Worm (Caenorhabditis elegans) whole organism, young adult: ENCODE data around the gene F21D9.1.
A peak's percentile ranks its signal among the peaks of the same experiment; 100 is the strongest.

Experiments
- B0336.3 ChIP-seq: fragments of 200-800 bp; sonication (Bioruptor generic); IDR thresholded peaks from 2 replicates; pipeline ENCODE4 v1.3.6; 2022; ENCODE audit warnings: missing genetic modification characterization, missing compliant biosample characterization
- D2030.7 ChIP-seq: fragments of 200-800 bp; sonication (Bioruptor generic); IDR thresholded peaks from 2 replicates; pipeline ENCODE4 v1.3.6; 2022; ENCODE audit warnings: missing genetic modification reagents, missing genetic modification characterization, missing compliant biosample characterization
- F22D6.2 ChIP-seq: sonication (generic microtip); optimal IDR thresholded peaks from 2 replicates; lab custom pipeline; 2016; ENCODE audit warnings: mild to moderate bottlenecking, missing genetic modification characterization, missing compliant biosample characterization
- F23B12.7 ChIP-seq: sonication (generic microtip); optimal IDR thresholded peaks from 2 replicates; lab custom pipeline; 2017; ENCODE audit warnings: missing genetic modification characterization, mild to moderate bottlenecking, missing compliant biosample characterization, antibody characterized with exemption, moderate library complexity; ENCODE audit not compliant: insufficient read depth
- F33H1.4 ChIP-seq: fragments of 200-800 bp; sonication (Bioruptor generic); IDR thresholded peaks from 2 replicates; pipeline ENCODE4 v1.3.6; 2022; ENCODE audit warnings: missing genetic modification reagents, missing genetic modification characterization, missing compliant biosample characterization
- T26A5.8 ChIP-seq: sonication (generic microtip); optimal IDR thresholded peaks from 2 replicates; lab custom pipeline; 2016; ENCODE audit warnings: missing genetic modification characterization, missing compliant biosample characterization
- Y53G8AR.9 ChIP-seq: fragments of 200-800 bp; sonication (Bioruptor generic); conservative IDR thresholded peaks from 2 replicates; pipeline ENCODE4 v1.3.6; 2022; ENCODE audit warnings: missing genetic modification reagents, missing genetic modification characterization, missing compliant biosample characterization
- Y56A3A.18 ChIP-seq: fragments of 200-800 bp; sonication (Bioruptor generic); IDR thresholded peaks from 2 replicates; pipeline ENCODE4 v1.3.6; 2022; ENCODE audit warnings: missing genetic modification reagents, missing genetic modification characterization, missing compliant biosample characterization
- aptf-3 ChIP-seq: fragments of 200-800 bp; sonication (Bioruptor generic); IDR thresholded peaks from 2 replicates; pipeline ENCODE4 v1.3.6; 2022; ENCODE audit warnings: missing genetic modification characterization, missing compliant biosample characterization
- attf-3 ChIP-seq: fragments of 200-800 bp; sonication (Bioruptor generic); conservative IDR thresholded peaks from 2 replicates; pipeline ENCODE4 v1.3.6; 2022; ENCODE audit warnings: missing genetic modification reagents, missing genetic modification characterization, missing compliant biosample characterization
- bed-1 ChIP-seq: fragments of 200-800 bp; sonication (Bioruptor generic); IDR thresholded peaks from 2 replicates; pipeline ENCODE4 v1.3.6; 2022; ENCODE audit warnings: missing genetic modification reagents, missing genetic modification characterization, missing compliant biosample characterization
- bed-2 ChIP-seq: fragments of 200-800 bp; sonication (Bioruptor generic); IDR thresholded peaks from 2 replicates; pipeline ENCODE4 v1.3.6; 2022; ENCODE audit warnings: missing genetic modification reagents, missing genetic modification characterization, missing compliant biosample characterization
- cebp-2 ChIP-seq: fragments of 200-800 bp; sonication (Bioruptor generic); IDR thresholded peaks from 2 replicates; pipeline ENCODE4 v1.3.6; 2022; ENCODE audit warnings: missing genetic modification characterization, missing compliant biosample characterization
- ceh-27 ChIP-seq: fragments of 200-800 bp; sonication (Bioruptor generic); optimal IDR thresholded peaks from 2 replicates; lab custom pipeline; 2018; ENCODE audit warnings: mild to moderate bottlenecking, missing genetic modification characterization, moderate library complexity, missing compliant biosample characterization
- dpff-1 ChIP-seq: sonication (generic microtip); optimal IDR thresholded peaks from 2 replicates; lab custom pipeline; 2017; ENCODE audit warnings: mild to moderate bottlenecking, missing genetic modification characterization, missing compliant biosample characterization
- egl-44 ChIP-seq: fragments of 200-800 bp; sonication (Bioruptor generic); IDR thresholded peaks from 2 replicates; pipeline ENCODE4 v1.3.6; 2022; ENCODE audit warnings: missing genetic modification reagents, missing genetic modification characterization, missing compliant biosample characterization
- ets-4 ChIP-seq: fragments of 200-800 bp; sonication (Bioruptor generic); optimal IDR thresholded peaks from 2 replicates; lab custom pipeline; 2018; ENCODE audit warnings: mild to moderate bottlenecking, missing genetic modification characterization, missing compliant biosample characterization
- hrde-1 ChIP-seq: sonication (generic microtip); optimal IDR thresholded peaks from 2 replicates; lab custom pipeline; 2016; ENCODE audit warnings: missing genetic modification characterization, mild to moderate bottlenecking, missing compliant biosample characterization, moderate library complexity, missing genotype, missing genetic modification reagents, borderline replicate concordance
- hsf-1 ChIP-seq: fragments of 200-800 bp; sonication (Bioruptor generic); IDR thresholded peaks from 2 replicates; pipeline ENCODE4 v1.3.6; 2022; ENCODE audit warnings: missing genetic modification reagents, missing genetic modification characterization, missing compliant biosample characterization
- let-526 ChIP-seq: fragments of 200-800 bp; sonication (Bioruptor generic); IDR thresholded peaks from 2 replicates; pipeline ENCODE4 v1.3.6; 2022; ENCODE audit warnings: missing genetic modification reagents, missing genetic modification characterization, missing compliant biosample characterization
- lin-26 ChIP-seq: fragments of 200-800 bp; sonication (Bioruptor generic); IDR thresholded peaks from 2 replicates; pipeline ENCODE4 v1.3.6; 2022; ENCODE audit warnings: missing genetic modification reagents, missing genetic modification characterization, missing compliant biosample characterization
- lsl-1 ChIP-seq: fragments of 200-800 bp; sonication (Bioruptor generic); optimal IDR thresholded peaks from 2 replicates; lab custom pipeline; 2018; ENCODE audit warnings: mild to moderate bottlenecking, missing genetic modification characterization, moderate library complexity, missing compliant biosample characterization
- madf-6 ChIP-seq: fragments of 200-800 bp; sonication (Bioruptor generic); IDR thresholded peaks from 2 replicates; pipeline ENCODE4 v1.3.6; 2022; ENCODE audit warnings: missing genetic modification reagents, missing genetic modification characterization, missing compliant biosample characterization
- rpc-1 ChIP-seq, 2 experiments: fragments of 150-350 bp in 1 of 2; sonication (generic microtip) in 1 of 2; optimal IDR thresholded peaks; 2 replicates each; lab custom pipeline; 2014 to 2018; ENCODE audit warnings: missing biosample characterization in 1 of 2, missing genetic modification characterization in 1 of 2, missing genetic modification reagents in 1 of 2, missing genotype in 1 of 2
- snpc-1.1 ChIP-seq: sonication (generic microtip); optimal IDR thresholded peaks from 2 replicates; lab custom pipeline; 2017; ENCODE audit warnings: missing genetic modification characterization, mild to moderate bottlenecking, missing compliant biosample characterization, antibody characterized with exemption, moderate library complexity, missing genotype, missing genetic modification reagents; ENCODE audit not compliant: insufficient read depth
- snpc-3.4 ChIP-seq: sonication (generic microtip); optimal IDR thresholded peaks from 2 replicates; lab custom pipeline; 2017; ENCODE audit warnings: missing genetic modification characterization, mild to moderate bottlenecking, missing compliant biosample characterization, antibody characterized with exemption, moderate library complexity, missing genotype, missing genetic modification reagents
- snpc-4 ChIP-seq, 5 experiments: fragments of 150-350 bp in 1 of 5; sonication (generic microtip) in 4 of 5; optimal IDR thresholded peaks; 2 replicates each; lab custom pipeline; 2014 to 2018; ENCODE audit warnings: missing genetic modification characterization in 5 of 5, missing biosample characterization in 3 of 5, antibody characterized with exemption in 2 of 5, mild to moderate bottlenecking in 2 of 5, missing compliant biosample characterization in 2 of 5, missing genotype in 2 of 5, moderate library complexity in 2 of 5, missing genetic modification reagents in 1 of 5
- tbp1 ChIP-seq: fragments of 200-800 bp; sonication (Bioruptor generic); optimal IDR thresholded peaks from 2 replicates; lab custom pipeline; 2018; ENCODE audit warnings: mild to moderate bottlenecking, missing genetic modification characterization, missing compliant biosample characterization
- tlf-1 ChIP-seq: fragments of 200-800 bp; sonication (Bioruptor generic); optimal IDR thresholded peaks from 2 replicates; lab custom pipeline; 2018; ENCODE audit warnings: mild to moderate bottlenecking, missing genetic modification characterization, missing compliant biosample characterization
- unc-62 ChIP-seq: fragments of 150-350 bp; optimal IDR thresholded peaks from 2 replicates; lab custom pipeline; 2014; ENCODE audit warnings: missing biosample characterization, missing genetic modification reagents, missing genetic modification characterization
- xnd-1 ChIP-seq: sonication (generic microtip); optimal IDR thresholded peaks from 2 replicates; lab custom pipeline; 2016; ENCODE audit warnings: missing genotype, missing genetic modification reagents, missing genetic modification characterization, missing compliant biosample characterization
- zfh-2 ChIP-seq: fragments of 200-800 bp; sonication (Bioruptor generic); conservative IDR thresholded peaks from 2 replicates; pipeline ENCODE4 v1.3.6; 2022; ENCODE audit warnings: missing genetic modification reagents, missing genetic modification characterization, missing compliant biosample characterization

Gene F21D9.1

DNA sequence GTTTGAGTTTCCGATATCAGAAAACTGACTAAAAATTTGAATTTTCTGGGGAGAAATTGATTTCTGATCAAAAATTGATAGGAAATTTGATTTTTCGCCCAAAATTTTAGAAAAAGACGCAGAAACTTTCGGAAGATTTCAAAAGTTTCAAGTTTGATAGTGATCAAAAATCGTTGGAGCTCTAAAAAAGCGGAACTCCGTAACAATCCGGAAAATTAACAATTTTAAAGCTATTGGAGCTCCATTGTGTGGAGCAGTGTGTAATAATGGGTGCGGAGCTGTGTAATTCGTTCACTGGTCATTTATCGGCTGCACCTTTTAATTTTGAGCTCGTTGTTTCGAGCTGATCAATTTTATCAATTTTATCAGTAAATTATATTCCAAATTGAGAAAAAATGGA lies 10.7 kb upstream of the F21D9.1 start, which contains the start of gene F21D9.4 (continued):
- TF ChIP-seq let-526 (GFP tag; lab: Robert Waterston, UW) (no peak), snpc-3.4 (tag; lab: Kevin White, UChicago) (no peak), B0336.3 (no peak), hsf-1 (GFP tag; lab: Robert Waterston, UW) (no peak), lsl-1 (no peak)
- TF ChIP-seq, all 124 proteins: peak for 0

DNA sequence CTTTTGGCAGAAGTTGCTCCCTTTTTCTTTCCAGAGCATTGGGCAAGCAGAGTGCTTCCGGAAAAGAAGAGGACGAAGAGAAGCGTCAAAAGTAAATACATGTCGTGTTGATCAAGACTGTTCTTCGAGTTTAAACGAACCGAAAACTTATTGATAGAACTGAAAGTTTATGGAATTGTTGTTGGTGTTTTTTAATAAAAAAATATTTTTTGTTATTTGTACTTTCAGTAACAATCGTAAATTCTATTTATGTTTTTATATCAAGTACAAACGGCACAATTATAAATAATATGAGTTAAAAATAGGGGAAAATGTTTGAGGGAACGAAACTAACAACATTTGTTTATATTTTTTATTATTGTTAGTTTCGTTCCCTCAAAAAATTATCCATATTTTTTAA lies 6.6 kb upstream of the F21D9.1 start, which contains the start of gene F21D9.3:
Gene F21D9.3 (minus strand): TSS at position 101 of the 400 bp plus-strand sequence.
- TF ChIP-seq madf-6 (GFP tag; lab: Robert Waterston, UW) = no peak
- TF ChIP-seq cebp-2 (GFP tag; lab: Robert Waterston, UW) = no peak
- TF ChIP-seq F33H1.4 (GFP tag; lab: Robert Waterston, UW) = no peak
- no peak for TF ChIP-seq T26A5.8 (tag; lab: Kevin White, UChicago)
- TF ChIP-seq D2030.7 (GFP tag; lab: Robert Waterston, UW) = no peak
- no peak for TF ChIP-seq Y56A3A.18
- no peak for TF ChIP-seq ceh-27 (GFP tag; lab: Kevin White, UChicago)
- no peak for TF ChIP-seq snpc-4 (GFP tag; optimal IDR thresholded peaks at IDR 0.05; lab: Kevin White, UChicago)
- no peak for TF ChIP-seq snpc-4 (tag; optimal IDR thresholded peaks at IDR 0.05; lab: Kevin White, UChicago)
- TF ChIP-seq xnd-1 (tag; lab: Kevin White, UChicago) = no peak
- no peak for TF ChIP-seq bed-2
- no peak for TF ChIP-seq Y53G8AR.9 (GFP tag; lab: Robert Waterston, UW)

- TF ChIP-seq egl-44 (GFP tag; lab: Robert Waterston, UW) (no peak), snpc-4 (GFP tag; optimal IDR thresholded peaks at IDR 0.05; lab: Kevin White, UChicago) (no peak), snpc-4 (tag; optimal IDR thresholded peaks at IDR 0.05; lab: Kevin White, UChicago) (peak in 2 of 4 experiments; percentile 67 to 81), snpc-1.1 (tag; lab: Kevin White, UChicago) (peak; percentile 55), F22D6.2 (no peak)
Measured at ce11 chrV:19259403-19259802, 4.8 kb upstream of the F21D9.1 start.

DNA sequence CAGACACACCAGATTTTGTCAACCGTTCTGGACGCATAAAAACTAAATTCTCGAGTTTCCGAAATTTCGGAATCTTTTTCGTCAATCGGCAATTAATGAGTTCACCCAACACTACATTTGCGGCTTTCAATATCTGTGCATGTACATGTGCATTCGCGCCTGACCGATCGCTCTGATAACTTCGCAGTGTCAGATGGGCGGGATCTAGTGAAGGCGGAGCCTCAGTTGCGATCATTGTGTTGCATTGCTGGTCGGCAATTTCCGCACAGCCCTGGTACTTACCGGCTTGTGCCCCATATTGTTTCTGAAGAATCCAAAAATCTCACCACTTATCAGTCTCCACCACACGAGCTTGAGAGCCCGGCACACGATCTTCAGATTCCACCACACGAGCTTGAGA lies 3.6 kb upstream of the F21D9.1 start:
- TF ChIP-seq bed-1 (no peak), zfh-2 (GFP tag; lab: Robert Waterston, UW) (peak; percentile 44)

- TF ChIP-seq attf-3 (GFP tag; lab: Robert Waterston, UW) (no peak), tbp1 (GFP tag; lab: Kevin White, UChicago) (no peak), rpc-1 (optimal IDR thresholded peaks at IDR 0.05; lab: Kevin White, UChicago) (no peak), rpc-1 (tag; optimal IDR thresholded peaks at IDR 0.05; lab: Kevin White, UChicago) (no peak), ceh-27 (GFP tag; lab: Kevin White, UChicago) (no peak), aptf-3 (no peak), tlf-1 (no peak), unc-62 (GFP tag; lab: Kevin White, UChicago) (no peak), snpc-3.4 (tag; lab: Kevin White, UChicago) (no peak), ets-4 (GFP tag; lab: Kevin White, UChicago) (no peak), F23B12.7 (no peak), hrde-1 (tag; lab: Kevin White, UChicago) (no peak), lin-26 (GFP tag; lab: Robert Waterston, UW) (no peak), let-526 (GFP tag; lab: Robert Waterston, UW) (no peak), dpff-1 (tag; lab: Kevin White, UChicago) (no peak)
- TF ChIP-seq, all 124 proteins: peak for 0
Measured at ce11 chrV:19262349-19262748, 1.9 kb upstream of the F21D9.1 start, which contains the start of gene F21D9.2. TSS of gene F21D9.2 (minus strand) at chrV:19262449.
